Worm (Caenorhabditis elegans) whole organism, L4 larva: ENCODE results near the gene W08E12.9.

Experiments
- D1046.2 ChIP-seq: fragments of 200-800 bp; sonication (Bioruptor generic); IDR thresholded peaks from 2 replicates; pipeline ENCODE4 v1.3.6; 2022; ENCODE audit warnings: missing genetic modification characterization, missing compliant biosample characterization
- F49E8.2 ChIP-seq: sonication (generic microtip); optimal IDR thresholded peaks from 2 replicates; lab custom pipeline; 2016; ENCODE audit warnings: missing compliant biosample characterization, mild to moderate bottlenecking, missing genetic modification characterization, borderline replicate concordance
- R02D3.7 ChIP-seq: fragments of 150-350 bp; sonication (generic microtip); optimal IDR thresholded peaks from 3 replicates; lab custom pipeline; 2014; ENCODE audit warnings: missing biosample characterization, missing genetic modification characterization
- T26A8.4 ChIP-seq: fragments of 200-800 bp; sonication (Bioruptor generic); IDR thresholded peaks from 2 replicates; pipeline ENCODE4 v1.3.6; 2022; ENCODE audit warnings: missing genetic modification characterization, missing compliant biosample characterization
- Y48G9A.11 ChIP-seq: fragments of 200-800 bp; sonication (Bioruptor generic); IDR thresholded peaks from 2 replicates; pipeline ENCODE4 v1.3.6; 2022; ENCODE audit warnings: missing genetic modification reagents, missing genetic modification characterization, missing compliant biosample characterization
- Y5F2A.4 ChIP-seq: fragments of 200-800 bp; sonication (Bioruptor generic); optimal IDR thresholded peaks from 2 replicates; lab custom pipeline; 2018; ENCODE audit warnings: mild to moderate bottlenecking, missing genetic modification characterization, missing compliant biosample characterization
- ZK337.2 ChIP-seq: fragments of 200-800 bp; sonication (Bioruptor generic); IDR thresholded peaks from 2 replicates; pipeline ENCODE4 v1.3.6; 2022; ENCODE audit warnings: missing genetic modification reagents, missing genetic modification characterization, missing compliant biosample characterization
- aha-1 ChIP-seq: fragments of 150-350 bp; peaks from one replicate; lab custom pipeline; 2014; ENCODE audit warnings: missing biosample characterization, missing genetic modification characterization
- ama-1 ChIP-seq: fragments of 150-350 bp; optimal IDR thresholded peaks from 2 replicates; lab custom pipeline; 2014; ENCODE audit warnings: inconsistent platforms, mixed read lengths
- ceh-28 ChIP-seq: fragments of 150-350 bp; optimal IDR thresholded peaks from 2 replicates; lab custom pipeline; 2014; ENCODE audit warnings: missing biosample characterization, missing genetic modification reagents, missing genetic modification characterization
- ceh-32 ChIP-seq: sonication (generic microtip); optimal IDR thresholded peaks from 2 replicates; lab custom pipeline; 2016; ENCODE audit warnings: mild to moderate bottlenecking, missing genetic modification characterization, missing compliant biosample characterization; ENCODE audit not compliant: poor library complexity
- ceh-62 ChIP-seq: sonication (generic microtip); optimal IDR thresholded peaks from 2 replicates; lab custom pipeline; 2017; ENCODE audit warnings: missing biosample characterization, missing genetic modification characterization
- ceh-82 ChIP-seq: sonication (generic microtip); optimal IDR thresholded peaks from 2 replicates; lab custom pipeline; 2017; ENCODE audit warnings: missing biosample characterization, missing genetic modification characterization
- daf-12 ChIP-seq: fragments of 150-350 bp; optimal IDR thresholded peaks from 2 replicates; lab custom pipeline; 2014; ENCODE audit warnings: missing biosample characterization, missing genetic modification reagents, missing genetic modification characterization
- daf-19 ChIP-seq: fragments of 200-800 bp; sonication (Bioruptor generic); conservative IDR thresholded peaks from 2 replicates; pipeline ENCODE4 v1.3.6; 2022; ENCODE audit warnings: missing genetic modification characterization, missing compliant biosample characterization
- dmd-6 ChIP-seq: fragments of 200-800 bp; sonication (Bioruptor generic); IDR thresholded peaks from 2 replicates; pipeline ENCODE4 v1.3.6; 2022; ENCODE audit warnings: missing genetic modification reagents, missing genetic modification characterization, missing compliant biosample characterization
- dmd-8 ChIP-seq: fragments of 200-800 bp; sonication (Bioruptor generic); IDR thresholded peaks from 2 replicates; pipeline ENCODE4 v1.3.6; 2022; ENCODE audit warnings: missing genetic modification characterization, missing compliant biosample characterization
- duxl-1 ChIP-seq: sonication (generic microtip); optimal IDR thresholded peaks from 2 replicates; lab custom pipeline; 2016; ENCODE audit warnings: mild to moderate bottlenecking, missing genetic modification characterization, moderate library complexity, missing compliant biosample characterization; ENCODE audit not compliant: poor library complexity
- egl-27 ChIP-seq: sonication (generic microtip); optimal IDR thresholded peaks from 3 replicates; lab custom pipeline; 2017; ENCODE audit warnings: missing biosample characterization, missing genetic modification reagents, missing genetic modification characterization
- egl-43 ChIP-seq: fragments of 200-800 bp; sonication (Bioruptor generic); IDR thresholded peaks from 2 replicates; pipeline ENCODE4 v1.3.6; 2022; ENCODE audit warnings: missing genetic modification reagents, missing genetic modification characterization, missing compliant biosample characterization
- fos-1 ChIP-seq: fragments of 150-350 bp; optimal IDR thresholded peaks from 2 replicates; lab custom pipeline; 2014; ENCODE audit warnings: missing biosample characterization, missing genetic modification characterization
- hlh-30 ChIP-seq: sonication (generic microtip); optimal IDR thresholded peaks from 2 replicates; lab custom pipeline; 2017; ENCODE audit warnings: antibody characterized with exemption, mild to moderate bottlenecking, missing genetic modification characterization, missing compliant biosample characterization; ENCODE audit not compliant: insufficient read depth
- hmg-1.1 ChIP-seq: fragments of 200-800 bp; sonication (Bioruptor generic); IDR thresholded peaks from 2 replicates; pipeline ENCODE4 v1.3.6; 2022; ENCODE audit warnings: missing genetic modification reagents, missing genetic modification characterization, missing compliant biosample characterization
- jun-1 ChIP-seq: fragments of 150-350 bp; optimal IDR thresholded peaks from 2 replicates; lab custom pipeline; 2014; ENCODE audit warnings: missing biosample characterization, missing genetic modification reagents, missing genetic modification characterization
- lin-1 ChIP-seq: fragments of 200-800 bp; sonication (Bioruptor generic); IDR thresholded peaks from 2 replicates; pipeline ENCODE4 v1.3.6; 2022; ENCODE audit warnings: missing genetic modification reagents, missing genetic modification characterization, missing compliant biosample characterization
- lin-29 ChIP-seq: fragments of 200-800 bp; sonication (Bioruptor generic); IDR thresholded peaks from 2 replicates; pipeline ENCODE4 v1.3.6; 2022; ENCODE audit warnings: missing genetic modification reagents, missing genetic modification characterization, missing compliant biosample characterization
- lin-39 ChIP-seq: fragments of 150-350 bp; optimal IDR thresholded peaks from 2 replicates; lab custom pipeline; 2014; ENCODE audit warnings: missing biosample characterization, missing genetic modification reagents, missing genetic modification characterization
- lsy-2 ChIP-seq, 2 experiments: fragments of 150-350 bp in 1 of 2; sonication (generic microtip) in 1 of 2; optimal IDR thresholded peaks; 2 replicates each; lab custom pipeline; 2014 to 2017; ENCODE audit warnings: missing biosample characterization in 2 of 2, missing genetic modification characterization in 2 of 2
- madf-5 ChIP-seq, 2 experiments: fragments of 200-800 bp; sonication (Bioruptor generic); IDR thresholded peaks; 2 replicates each; pipeline ENCODE4 v1.3.6; 2022; ENCODE audit warnings: missing compliant biosample characterization in 2 of 2, missing genetic modification characterization in 2 of 2
- madf-9 ChIP-seq: fragments of 200-800 bp; sonication (Bioruptor generic); conservative IDR thresholded peaks from 2 replicates; pipeline ENCODE4 v1.3.6; 2022; ENCODE audit warnings: missing genetic modification reagents, missing genetic modification characterization, missing compliant biosample characterization
- mep-1 ChIP-seq: fragments of 150-350 bp; sonication (generic microtip); optimal IDR thresholded peaks from 3 replicates; lab custom pipeline; 2014; ENCODE audit warnings: missing biosample characterization, missing genetic modification characterization
- mxl-2 ChIP-seq: fragments of 200-800 bp; sonication (Bioruptor generic); conservative IDR thresholded peaks from 2 replicates; pipeline ENCODE4 v1.3.6; 2022; ENCODE audit warnings: missing genetic modification reagents, missing genetic modification characterization, missing compliant biosample characterization
- nhr-102 ChIP-seq: sonication (generic microtip); optimal IDR thresholded peaks from 2 replicates; lab custom pipeline; 2016; ENCODE audit warnings: mild to moderate bottlenecking, missing genetic modification characterization, moderate library complexity, missing compliant biosample characterization
- nhr-25 ChIP-seq: sonication (generic microtip); optimal IDR thresholded peaks from 2 replicates; lab custom pipeline; 2017; ENCODE audit warnings: missing genetic modification characterization, mild to moderate bottlenecking, missing compliant biosample characterization, antibody characterized with exemption, moderate library complexity, borderline replicate concordance; ENCODE audit not compliant: insufficient read depth
- nhr-28 ChIP-seq: fragments of 150-350 bp; optimal IDR thresholded peaks from 2 replicates; lab custom pipeline; 2014; ENCODE audit warnings: missing biosample characterization, missing genetic modification characterization
- nhr-41 ChIP-seq: fragments of 200-800 bp; sonication (Bioruptor generic); IDR thresholded peaks from 2 replicates; pipeline ENCODE4 v1.3.6; 2022; ENCODE audit warnings: missing genetic modification reagents, missing genetic modification characterization, missing compliant biosample characterization
- nhr-42 ChIP-seq: fragments of 200-800 bp; sonication (Bioruptor generic); IDR thresholded peaks from 2 replicates; pipeline ENCODE4 v1.3.6; 2022; ENCODE audit warnings: missing genetic modification characterization, missing compliant biosample characterization
- nhr-6 ChIP-seq: fragments of 150-350 bp; optimal IDR thresholded peaks from 2 replicates; lab custom pipeline; 2014; ENCODE audit warnings: missing biosample characterization, missing genetic modification characterization
- nhr-76 ChIP-seq: fragments of 150-350 bp; optimal IDR thresholded peaks from 2 replicates; lab custom pipeline; 2014; ENCODE audit warnings: missing biosample characterization, missing genetic modification characterization
- pha-4 ChIP-seq, 2 experiments: fragments of 150-350 bp in 1 of 2; fragments of 200-800 bp in 1 of 2; sonication (Bioruptor generic) in 1 of 2; IDR thresholded peaks in 1 of 2; optimal IDR thresholded peaks in 1 of 2; 2 replicates each; pipeline versions ENCODE4 v1.3.6 to Lab custom; 2014 to 2022; ENCODE audit warnings: missing genetic modification characterization in 2 of 2, missing genetic modification reagents in 2 of 2, missing biosample characterization in 1 of 2, missing compliant biosample characterization in 1 of 2
- php-3 ChIP-seq: fragments of 200-800 bp; sonication (Bioruptor generic); IDR thresholded peaks from 2 replicates; pipeline ENCODE4 v1.3.6; 2022; ENCODE audit warnings: missing genetic modification reagents, missing genetic modification characterization, missing compliant biosample characterization
- saeg-2 ChIP-seq: fragments of 200-800 bp; sonication (Bioruptor generic); IDR thresholded peaks from 2 replicates; pipeline ENCODE4 v1.3.6; 2022; ENCODE audit warnings: missing genetic modification reagents, missing genetic modification characterization, missing compliant biosample characterization
- set-16 ChIP-seq: fragments of 200-800 bp; sonication (Bioruptor generic); IDR thresholded peaks from 2 replicates; pipeline ENCODE4 v1.3.6; 2022; ENCODE audit warnings: missing genetic modification reagents, missing genetic modification characterization, missing compliant biosample characterization
- skn-1 ChIP-seq: fragments of 150-350 bp; optimal IDR thresholded peaks from 2 replicates; lab custom pipeline; 2014; ENCODE audit warnings: missing biosample characterization, missing genetic modification characterization
- snpc-4 ChIP-seq: fragments of 150-350 bp; optimal IDR thresholded peaks from 2 replicates; lab custom pipeline; 2014; ENCODE audit warnings: missing biosample characterization, missing genetic modification characterization
- spr-3 ChIP-seq: fragments of 200-800 bp; sonication (Bioruptor generic); optimal IDR thresholded peaks from 2 replicates; lab custom pipeline; 2018; ENCODE audit warnings: mild to moderate bottlenecking, missing genetic modification characterization, missing compliant biosample characterization
- unc-39 ChIP-seq: sonication (generic microtip); optimal IDR thresholded peaks from 2 replicates; lab custom pipeline; 2017; ENCODE audit warnings: missing biosample characterization, missing genetic modification characterization
- unc-62 ChIP-seq, 3 experiments: fragments of 150-350 bp in 1 of 3; sonication (generic microtip); optimal IDR thresholded peaks in 2 of 3; peaks in 1 of 3; 1 replicate in 1 of 3; 2 replicates in 2 of 3; lab custom pipeline; 2014 to 2017; ENCODE audit warnings: missing biosample characterization in 3 of 3, missing genetic modification characterization in 3 of 3, missing genetic modification reagents in 3 of 3, missing genotype in 1 of 3
- vab-7 ChIP-seq: fragments of 200-800 bp; sonication (Bioruptor generic); IDR thresholded peaks from 2 replicates; pipeline ENCODE4 v1.3.6; 2022; ENCODE audit warnings: missing genetic modification reagents, missing genetic modification characterization, missing compliant biosample characterization
- zip-11 ChIP-seq: fragments of 200-800 bp; sonication (Bioruptor generic); IDR thresholded peaks from 2 replicates; pipeline ENCODE4 v1.3.6; 2022; ENCODE audit warnings: missing genetic modification characterization, missing compliant biosample characterization
- ztf-11 ChIP-seq: fragments of 150-350 bp; optimal IDR thresholded peaks from 2 replicates; lab custom pipeline; 2014; ENCODE audit warnings: missing biosample characterization, missing genetic modification characterization

W08E12.9 gene

ce11 chrIV:3338676-3339075 lies 31.3 kb upstream of the W08E12.9 start, which contains the start of gene hrpa-1 (continued):
- TF ChIP-seq F49E8.2, result no peak
- no peak for TF ChIP-seq nhr-25 (tag; lab: Kevin White, UChicago)
- no peak for TF ChIP-seq nhr-41 (GFP tag; lab: Robert Waterston, UW)
- TF ChIP-seq egl-27 (tag; lab: Kevin White, UChicago), result no peak
- TF ChIP-seq Y5F2A.4 (GFP tag; lab: Kevin White, UChicago), result no peak
- TF ChIP-seq lsy-2 (tag; optimal IDR thresholded peaks at IDR 0.05; lab: Kevin White, UChicago), result peak; percentile 40 to 95
- peak; percentile 94 for TF ChIP-seq ama-1 (lab: Kevin White, UChicago)
- TF ChIP-seq duxl-1 (tag; lab: Kevin White, UChicago), result peak; percentile 20
- peak; percentile 69 for TF ChIP-seq aha-1
- no peak for TF ChIP-seq unc-62 (GFP tag; optimal IDR thresholded peaks at IDR 0.05 in 1 of 2; lab: Kevin White, UChicago)
- TF ChIP-seq unc-62 (tag; optimal IDR thresholded peaks at IDR 0.05; lab: Kevin White, UChicago), result no peak
- no peak for TF ChIP-seq nhr-76
- TF ChIP-seq fos-1, result no peak
- no peak for TF ChIP-seq ceh-32
- TF ChIP-seq saeg-2 (GFP tag; lab: Robert Waterston, UW), result no peak
- TF ChIP-seq vab-7, result 0 out of 2 replicates have a peak, but pooled peaks have one; percentile 8
- no peak for TF ChIP-seq set-16 (GFP tag; lab: Robert Waterston, UW)
- peak; percentile 30; the same call in 1 of the 2 replicates for TF ChIP-seq pha-4 (GFP tag; IDR thresholded peaks at IDR 0.05; lab: Robert Waterston, UW)
- no peak for TF ChIP-seq pha-4 (tag; optimal IDR thresholded peaks at IDR 0.05; lab: Kevin White, UChicago)
- no peak for TF ChIP-seq mxl-2 (GFP tag; lab: Robert Waterston, UW)
- TF ChIP-seq nhr-6, result peak; percentile 45
- TF ChIP-seq ZK337.2 (GFP tag; lab: Robert Waterston, UW), result no peak
- TF ChIP-seq madf-9 (GFP tag; lab: Robert Waterston, UW), result peak; percentile 95
- TF ChIP-seq daf-19 (GFP tag; lab: Robert Waterston, UW), result no peak
- no peak for TF ChIP-seq spr-3 (GFP tag; lab: Kevin White, UChicago)
- no peak for TF ChIP-seq ceh-28
- TF ChIP-seq hmg-1.1, result peak; percentile 71
- peak; percentile 87 for TF ChIP-seq hlh-30 (tag; lab: Kevin White, UChicago)
- no peak for TF ChIP-seq D1046.2 (GFP tag; lab: Robert Waterston, UW)
- no peak for TF ChIP-seq unc-39 (tag; lab: Kevin White, UChicago)
- TF ChIP-seq egl-43 (GFP tag; lab: Robert Waterston, UW), result no peak
- no peak for TF ChIP-seq ceh-82 (tag; lab: Kevin White, UChicago)
- TF ChIP-seq nhr-102 (tag; lab: Kevin White, UChicago), result peak; percentile 61
- TF ChIP-seq php-3 (GFP tag; lab: Robert Waterston, UW), result no peak
- TF ChIP-seq mep-1 (tag; lab: Kevin White, UChicago), result peak; percentile 87
- TF ChIP-seq daf-12 (tag; lab: Kevin White, UChicago), result no peak
- TF ChIP-seq jun-1 (tag; lab: Kevin White, UChicago), result no peak
- TF ChIP-seq ceh-62, result no peak
- TF ChIP-seq zip-11 (GFP tag; lab: Robert Waterston, UW), result no peak
- TF ChIP-seq Y48G9A.11 (GFP tag; lab: Robert Waterston, UW), result no peak
- TF ChIP-seq snpc-4 (tag; lab: Kevin White, UChicago), result peak; percentile 39
- no peak for TF ChIP-seq skn-1 (tag; lab: Kevin White, UChicago)
- peak; percentile 27; the same call in 1 of the 2 replicates for TF ChIP-seq dmd-6
- TF ChIP-seq lin-29, result no peak
- TF ChIP-seq lin-39 (tag; lab: Kevin White, UChicago), result no peak
- TF ChIP-seq lin-1, result no peak
- TF ChIP-seq dmd-8 (GFP tag; lab: Robert Waterston, UW), result no peak
- peak; percentile 24 for TF ChIP-seq T26A8.4 (GFP tag; lab: Robert Waterston, UW)
- no peak for TF ChIP-seq madf-5 (GFP tag; IDR thresholded peaks at IDR 0.05; lab: Robert Waterston, UW)
- TF ChIP-seq ztf-11, result no peak
- TF ChIP-seq nhr-28 (tag; lab: Kevin White, UChicago), result peak; percentile 45
- no peak for TF ChIP-seq R02D3.7 (tag; lab: Kevin White, UChicago)
- no peak for TF ChIP-seq nhr-42 (GFP tag; lab: Robert Waterston, UW)
